Worm (Caenorhabditis elegans): ENCODE measurements around the gene E03H12.5.
"Not testable (repeated sequence)": the region's sequence is repeated elsewhere in the genome, so short reads cannot be mapped to it uniquely, and the experiment has no call there.

DNA sequence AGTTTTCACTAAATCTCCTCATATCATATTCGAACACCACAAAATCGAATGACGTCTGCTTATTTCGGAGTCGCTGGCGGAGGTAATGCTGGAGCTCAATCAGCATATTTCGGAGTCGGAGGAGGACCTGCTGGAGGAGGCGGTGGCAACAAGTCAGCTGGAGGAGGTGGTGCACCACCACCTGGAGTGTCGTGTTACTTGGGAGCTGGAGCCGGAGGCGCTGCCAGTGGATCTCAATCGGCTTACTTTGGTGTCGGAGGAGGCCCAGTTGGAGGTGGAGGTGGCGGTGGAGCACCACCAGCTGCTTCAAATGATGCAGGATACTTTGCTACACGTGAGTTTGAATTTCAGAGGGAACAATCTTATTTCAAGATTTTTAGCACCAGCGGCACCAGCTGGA, 39.4 kb downstream of the E03H12.5 start, which contains the start of gene ssq-4:
- TF ChIP-seq nhr-20 (tag; optimal IDR thresholded peaks at IDR 0.05); pqm-1 (tag; optimal IDR thresholded peaks at IDR 0.05); sox-4 (tag; optimal IDR thresholded peaks at IDR 0.05); lsy-2 (tag; optimal IDR thresholded peaks at IDR 0.05); sup-37 (GFP tag; optimal IDR thresholded peaks at IDR 0.05); dpl-1 (GFP tag; optimal IDR thresholded peaks at IDR 0.05); mdl-1 (tag; optimal IDR thresholded peaks at IDR 0.05): not testable (repeated sequence)

Measured in whole organism, L1 larva.